Fruit fly (Drosophila melanogaster) whole organism, embryonic: ENCODE data around the gene Hexo1.
A peak's percentile ranks its signal among the peaks of the same experiment; 100 is the strongest.

ENCODE experiments used
- Aef1 ChIP-seq: fragments of 200-800 bp; sonication (Bioruptor generic); IDR thresholded peaks from 3 replicates; pipeline ENCODE4 v1.3.6; 2022; ENCODE audit warnings: missing biosample characterization, missing genetic modification characterization
- Bgb ChIP-seq: fragments of 200-800 bp; sonication (Bioruptor generic); IDR thresholded peaks from 2 replicates; pipeline ENCODE4 v1.3.6; 2022; ENCODE audit warnings: missing biosample characterization, missing genetic modification characterization; ENCODE audit not compliant: partially characterized antibody
- CG1024 ChIP-seq: fragments of 200-800 bp; sonication (Bioruptor generic); IDR thresholded peaks from 2 replicates; pipeline ENCODE4 v1.3.6; 2022; ENCODE audit warnings: missing biosample characterization, missing genetic modification characterization
- CG10267 ChIP-seq: fragments of 200-800 bp; sonication (Bioruptor generic); optimal IDR thresholded peaks from 2 replicates; lab custom pipeline; 2018; ENCODE audit warnings: missing biosample characterization, mild to moderate bottlenecking, missing genetic modification characterization, moderate library complexity
- CG10366 ChIP-seq: fragments of 200-800 bp; sonication (Bioruptor generic); IDR thresholded peaks from 2 replicates; pipeline ENCODE4 v1.3.6; 2022; ENCODE audit warnings: missing biosample characterization, missing genetic modification characterization
- CG10543 ChIP-seq: fragments of 200-800 bp; sonication (Bioruptor generic); optimal IDR thresholded peaks from 3 replicates; lab custom pipeline; 2017; ENCODE audit warnings: missing biosample characterization, mild to moderate bottlenecking, missing genetic modification characterization, moderate library complexity
- CG11696 ChIP-seq: fragments of 200-800 bp; sonication (Bioruptor generic); IDR thresholded peaks from 2 replicates; pipeline ENCODE4 v1.3.6; 2022; ENCODE audit warnings: missing biosample characterization, missing genetic modification characterization
- CG12071 ChIP-seq: fragments of 200-800 bp; sonication (Bioruptor generic); optimal IDR thresholded peaks from 3 replicates; lab custom pipeline; 2018; ENCODE audit warnings: missing biosample characterization, mild to moderate bottlenecking, missing genetic modification characterization
- CG12155 ChIP-seq: fragments of 200-800 bp; sonication (Bioruptor generic); optimal IDR thresholded peaks from 3 replicates; lab custom pipeline; 2016; ENCODE audit warnings: missing biosample characterization, missing genetic modification characterization
- CG17361 ChIP-seq: fragments of 200-800 bp; sonication (Bioruptor generic); IDR thresholded peaks from 3 replicates; pipeline ENCODE4 v1.3.6; 2022; ENCODE audit warnings: missing biosample characterization, missing genetic modification characterization
- CG1792 ChIP-seq: fragments of 200-800 bp; sonication (Bioruptor generic); optimal IDR thresholded peaks from 2 replicates; lab custom pipeline; 2016; ENCODE audit warnings: missing biosample characterization, missing genetic modification characterization
- CG2116 ChIP-seq: fragments of 200-800 bp; sonication (Bioruptor generic); optimal IDR thresholded peaks from 3 replicates; lab custom pipeline; 2018; ENCODE audit warnings: missing biosample characterization, mild to moderate bottlenecking, missing genetic modification characterization
- CG3065 ChIP-seq: fragments of 200-800 bp; sonication (Bioruptor generic); optimal IDR thresholded peaks from 2 replicates; lab custom pipeline; 2016; ENCODE audit warnings: missing biosample characterization, missing genetic modification characterization
- CG4360 ChIP-seq: fragments of 200-800 bp; sonication (Bioruptor generic); IDR thresholded peaks from 2 replicates; pipeline ENCODE4 v1.3.6; 2022; ENCODE audit warnings: missing biosample characterization, missing genetic modification characterization
- CG4730 ChIP-seq: fragments of 200-800 bp; sonication (Bioruptor generic); IDR thresholded peaks from 2 replicates; pipeline ENCODE4 v1.3.6; 2022; ENCODE audit warnings: missing biosample characterization, missing genetic modification characterization
- CG6689 ChIP-seq: fragments of 200-800 bp; sonication (Bioruptor generic); IDR thresholded peaks from 2 replicates; pipeline ENCODE4 v1.3.6; 2022; ENCODE audit warnings: missing biosample characterization, missing genetic modification characterization
- CG7963 ChIP-seq: fragments of 200-800 bp; sonication (Bioruptor generic); IDR thresholded peaks from 3 replicates; pipeline ENCODE4 v1.3.6; 2022; ENCODE audit warnings: missing biosample characterization, missing genetic modification characterization; ENCODE audit not compliant: partially characterized antibody
- Doc2 ChIP-seq: fragments of 200-800 bp; sonication (Bioruptor generic); IDR thresholded peaks from 2 replicates; pipeline ENCODE4 v1.3.6; 2022; ENCODE audit warnings: missing biosample characterization, missing genetic modification characterization
- Dp ChIP-seq: fragments of 200-800 bp; sonication (Bioruptor generic); optimal IDR thresholded peaks from 2 replicates; lab custom pipeline; 2018; ENCODE audit warnings: missing biosample characterization, mild to moderate bottlenecking, missing genetic modification characterization, moderate library complexity
- Drgx ChIP-seq: fragments of 200-800 bp; sonication (Bioruptor generic); IDR thresholded peaks from 2 replicates; pipeline ENCODE4 v1.3.6; 2022; ENCODE audit warnings: missing biosample characterization, missing genetic modification characterization
- Gsc ChIP-seq: fragments of 200-800 bp; sonication (Bioruptor generic); IDR thresholded peaks from 2 replicates; pipeline ENCODE4 v1.3.6; 2022; ENCODE audit warnings: missing biosample characterization, missing genetic modification characterization
- Kr ChIP-seq: fragments of 200-800 bp; sonication (Bioruptor generic); optimal IDR thresholded peaks from 2 replicates; lab custom pipeline; 2017; ENCODE audit warnings: missing biosample characterization, mild to moderate bottlenecking, missing genetic modification characterization
- Meics ChIP-seq: fragments of 200-800 bp; sonication (Bioruptor generic); optimal IDR thresholded peaks from 2 replicates; lab custom pipeline; 2017; ENCODE audit warnings: missing biosample characterization, mild to moderate bottlenecking, missing genetic modification characterization
- NfI ChIP-seq: fragments of 200-800 bp; sonication (Bioruptor generic); optimal IDR thresholded peaks from 3 replicates; lab custom pipeline; 2018; ENCODE audit warnings: missing biosample characterization, mild to moderate bottlenecking, missing genetic modification characterization, moderate library complexity
- PHDP ChIP-seq: fragments of 200-800 bp; sonication (Bioruptor generic); optimal IDR thresholded peaks from 3 replicates; lab custom pipeline; 2018; ENCODE audit warnings: missing biosample characterization, mild to moderate bottlenecking, missing genetic modification characterization, moderate library complexity
- Rfx ChIP-seq: fragments of 200-800 bp; sonication (Bioruptor generic); IDR thresholded peaks from 2 replicates; pipeline ENCODE4 v1.3.6; 2022; ENCODE audit warnings: missing biosample characterization, missing genetic modification characterization
- Sox102F ChIP-seq: fragments of 200-800 bp; sonication (Bioruptor generic); optimal IDR thresholded peaks from 2 replicates; lab custom pipeline; 2018; ENCODE audit warnings: missing biosample characterization, mild to moderate bottlenecking, missing genetic modification characterization, moderate library complexity
- Usf ChIP-seq: fragments of 200-800 bp; sonication (Bioruptor generic); optimal IDR thresholded peaks from 2 replicates; lab custom pipeline; 2017; ENCODE audit warnings: missing genotype, missing biosample characterization, missing genetic modification characterization
- bcd ChIP-seq: fragments of 200-800 bp; sonication (Bioruptor generic); optimal IDR thresholded peaks from 2 replicates; lab custom pipeline; 2017; ENCODE audit warnings: missing biosample characterization, mild to moderate bottlenecking, missing genetic modification characterization
- bigmax ChIP-seq: fragments of 200-800 bp; sonication (Bioruptor generic); optimal IDR thresholded peaks from 2 replicates; lab custom pipeline; 2018; ENCODE audit warnings: missing biosample characterization, mild to moderate bottlenecking, missing genetic modification characterization
- cas ChIP-seq: fragments of 200-800 bp; sonication (Bioruptor generic); IDR thresholded peaks from 2 replicates; pipeline ENCODE4 v1.3.6; 2022; ENCODE audit warnings: missing biosample characterization, missing genetic modification characterization
- cato ChIP-seq: fragments of 200-800 bp; sonication (Bioruptor generic); optimal IDR thresholded peaks from 2 replicates; lab custom pipeline; 2016; ENCODE audit warnings: missing biosample characterization, missing genetic modification characterization, borderline replicate concordance
- corto ChIP-seq: fragments of 200-800 bp; sonication (Bioruptor generic); optimal IDR thresholded peaks from 2 replicates; lab custom pipeline; 2016; ENCODE audit warnings: missing biosample characterization, mild to moderate bottlenecking, missing genetic modification characterization, moderate library complexity
- cwo ChIP-seq: fragments of 200-800 bp; sonication (Bioruptor generic); optimal IDR thresholded peaks from 3 replicates; lab custom pipeline; 2017; ENCODE audit warnings: missing biosample characterization, missing genetic modification characterization, mild to moderate bottlenecking, moderate library complexity, missing genetic modification reagents
- da ChIP-seq: fragments of 200-800 bp; sonication (Bioruptor generic); optimal IDR thresholded peaks from 2 replicates; lab custom pipeline; 2016; ENCODE audit warnings: missing biosample characterization, missing genetic modification characterization
- emc ChIP-seq: fragments of 200-800 bp; sonication (Bioruptor generic); optimal IDR thresholded peaks from 2 replicates; lab custom pipeline; 2016; ENCODE audit warnings: missing biosample characterization, missing genetic modification characterization
- fd102C ChIP-seq: fragments of 200-800 bp; sonication (Bioruptor generic); optimal IDR thresholded peaks from 2 replicates; lab custom pipeline; 2018; ENCODE audit warnings: missing biosample characterization, mild to moderate bottlenecking, missing genetic modification characterization, moderate library complexity
- gce ChIP-seq: fragments of 200-800 bp; sonication (Bioruptor generic); IDR thresholded peaks from 3 replicates; pipeline ENCODE4 v1.3.6; 2022; ENCODE audit warnings: missing biosample characterization, missing genetic modification characterization
- gro ChIP-seq: fragments of 200-800 bp; sonication (Bioruptor generic); optimal IDR thresholded peaks from 2 replicates; lab custom pipeline; 2016; ENCODE audit warnings: missing biosample characterization, missing genetic modification characterization
- gsb ChIP-seq: fragments of 200-800 bp; sonication (Bioruptor generic); IDR thresholded peaks from 2 replicates; pipeline ENCODE4 v1.3.6; 2022; ENCODE audit warnings: missing biosample characterization, missing genetic modification characterization
- ken ChIP-seq: fragments of 200-800 bp; sonication (Bioruptor generic); IDR thresholded peaks from 3 replicates; pipeline ENCODE4 v1.3.6; 2022; ENCODE audit warnings: missing biosample characterization, missing genetic modification characterization
- nerfin-2 ChIP-seq: fragments of 200-800 bp; sonication (Bioruptor generic); IDR thresholded peaks from 2 replicates; pipeline ENCODE4 v1.3.6; 2022; ENCODE audit warnings: missing biosample characterization, missing genetic modification characterization; ENCODE audit not compliant: partially characterized antibody
- nom ChIP-seq: fragments of 200-800 bp; sonication (Bioruptor generic); optimal IDR thresholded peaks from 2 replicates; lab custom pipeline; 2017; ENCODE audit warnings: missing biosample characterization, missing genetic modification characterization, mild to moderate bottlenecking, moderate library complexity, missing genetic modification reagents
- org-1 ChIP-seq: fragments of 200-800 bp; sonication (Bioruptor generic); optimal IDR thresholded peaks from 2 replicates; lab custom pipeline; 2017; ENCODE audit warnings: missing biosample characterization, missing genetic modification characterization
- otp ChIP-seq: fragments of 200-800 bp; sonication (Bioruptor generic); IDR thresholded peaks from 3 replicates; pipeline ENCODE4, ENCODE4 v1.3.6; 2022; ENCODE audit warnings: missing biosample characterization, missing genetic modification characterization
- pum ChIP-seq: fragments of 200-800 bp; sonication (Bioruptor generic); optimal IDR thresholded peaks from 2 replicates; lab custom pipeline; 2016; ENCODE audit warnings: missing biosample characterization, missing genetic modification characterization
- sisA ChIP-seq: fragments of 200-800 bp; sonication (Bioruptor generic); IDR thresholded peaks from 2 replicates; pipeline ENCODE4 v1.3.6; 2022; ENCODE audit warnings: missing biosample characterization, missing genetic modification characterization
- toy ChIP-seq: fragments of 200-800 bp; sonication (Bioruptor generic); IDR thresholded peaks from 2 replicates; pipeline ENCODE4 v1.3.6; 2022; ENCODE audit warnings: missing biosample characterization, missing genetic modification characterization
- twi ChIP-seq: fragments of 200-800 bp; optimal IDR thresholded peaks from 2 replicates; lab custom pipeline; 2019; ENCODE audit warnings: missing biosample characterization, mild to moderate bottlenecking, missing genetic modification characterization, moderate library complexity
- z ChIP-seq: fragments of 200-800 bp; sonication (Bioruptor generic); IDR thresholded peaks from 3 replicates; pipeline ENCODE4 v1.3.6; 2022; ENCODE audit warnings: missing biosample characterization, missing genetic modification characterization
- zfh1 ChIP-seq: fragments of 200-800 bp; sonication (Bioruptor generic); IDR thresholded peaks from 3 replicates; pipeline ENCODE4 v1.3.6; 2022; ENCODE audit warnings: missing biosample characterization, missing genetic modification characterization

The Hexo1 gene

DNA sequence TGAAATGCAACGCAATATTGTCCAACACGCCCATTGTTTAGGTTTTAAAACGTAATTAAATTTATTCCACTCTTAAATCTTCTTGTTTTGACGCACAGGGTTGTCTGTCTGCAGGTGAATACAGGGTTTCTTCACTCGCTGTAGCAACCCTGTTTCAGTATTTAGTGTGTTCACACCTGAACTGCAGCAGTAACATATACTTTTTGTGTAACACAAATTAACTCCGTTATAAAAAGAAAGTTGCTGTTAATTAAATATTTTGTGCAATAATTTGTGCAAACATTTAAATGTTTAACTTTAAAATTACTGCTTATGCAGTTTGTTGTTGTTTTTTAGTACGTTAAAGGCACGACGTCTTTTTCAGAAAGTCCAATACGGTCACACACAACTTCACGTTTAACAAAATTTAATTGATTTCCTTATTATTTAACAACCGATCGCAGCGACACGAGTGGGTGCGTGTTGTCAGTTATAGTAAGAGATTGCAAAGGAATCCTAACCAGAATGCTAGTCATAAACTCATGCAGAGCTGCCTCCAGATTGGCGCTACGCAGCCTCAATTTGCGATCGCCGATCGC, 3.8 kb downstream of the Hexo1 start, which contains the start of the genes CG15012 and Fdx2 (continued):
- TF ChIP-seq cwo (no peak), Rfx (GFP tag; lab: Robert Waterston, UW) (0 out of 2 replicates have a peak, but pooled peaks have one; percentile 23), Aef1 (GFP tag; lab: Robert Waterston, UW) (no peak; the same call in 2 of the 3 replicates), CG4730 (GFP tag; lab: Robert Waterston, UW) (no peak), otp (GFP tag; lab: Robert Waterston, UW) (no peak), CG12155 (GFP tag; lab: Kevin White, UChicago) (peak; percentile 12), bcd (GFP tag; lab: Kevin White, UChicago) (no peak), bigmax (GFP tag; lab: Kevin White, UChicago) (no peak), fd102C (GFP tag; lab: Kevin White, UChicago) (no peak), CG10267 (tag; lab: Kevin White, UChicago) (peak; percentile 74), twi (tag; lab: Kevin White, UChicago) (peak; percentile 7), Bgb (GFP tag; lab: Robert Waterston, UW) (no peak), corto (GFP tag; lab: Kevin White, UChicago) (no peak), zfh1 (GFP tag; lab: Robert Waterston, UW) (peak; percentile 27; the same call in 1 of the 3 replicates), CG6689 (GFP tag; lab: Robert Waterston, UW) (no peak), gsb (no peak), CG10543 (GFP tag; lab: Kevin White, UChicago) (no peak), CG7963 (no peak), NfI (GFP tag; lab: Kevin White, UChicago) (no peak), Kr (GFP tag; lab: Kevin White, UChicago) (no peak), CG2116 (GFP tag; lab: Kevin White, UChicago) (peak; percentile 97), CG1024 (GFP tag; lab: Robert Waterston, UW) (no peak), cato (GFP tag; lab: Kevin White, UChicago) (no peak), emc (GFP tag; lab: Kevin White, UChicago) (no peak), sisA (no peak), toy (GFP tag; lab: Robert Waterston, UW) (no peak), da (GFP tag; lab: Kevin White, UChicago) (no peak), Gsc (GFP tag; lab: Robert Waterston, UW) (no peak), Usf (GFP tag; lab: Kevin White, UChicago) (no peak), CG12071 (no peak), Sox102F (GFP tag; lab: Kevin White, UChicago) (no peak), CG17361 (peak; percentile 54; the same call in 2 of the 3 replicates), nom (no peak), org-1 (GFP tag; lab: Kevin White, UChicago) (no peak), cas (GFP tag; lab: Robert Waterston, UW) (no peak), nerfin-2 (no peak), PHDP (tag; lab: Kevin White, UChicago) (peak; percentile 13), ken (GFP tag; lab: Robert Waterston, UW) (no peak), CG11696 (GFP tag; lab: Robert Waterston, UW) (no peak), CG10366 (GFP tag; lab: Robert Waterston, UW) (peak; percentile 44), gce (GFP tag; lab: Robert Waterston, UW) (no peak), CG4360 (GFP tag; lab: Robert Waterston, UW) (peak; percentile 32; the same call in 1 of the 2 replicates), Doc2 (GFP tag; lab: Robert Waterston, UW) (no peak), Meics (GFP tag; lab: Kevin White, UChicago) (no peak), Dp (peak; percentile 35), gro (GFP tag; lab: Kevin White, UChicago) (peak; percentile 46), Drgx (GFP tag; lab: Robert Waterston, UW) (no peak), CG3065 (GFP tag; lab: Kevin White, UChicago) (no peak), CG1792 (GFP tag; lab: Kevin White, UChicago) (no peak), pum (GFP tag; lab: Kevin White, UChicago) (peak; percentile 11), z (GFP tag; lab: Robert Waterston, UW) (no peak)
